Worm (Caenorhabditis elegans): ENCODE data around the gene far-6.

DNA sequence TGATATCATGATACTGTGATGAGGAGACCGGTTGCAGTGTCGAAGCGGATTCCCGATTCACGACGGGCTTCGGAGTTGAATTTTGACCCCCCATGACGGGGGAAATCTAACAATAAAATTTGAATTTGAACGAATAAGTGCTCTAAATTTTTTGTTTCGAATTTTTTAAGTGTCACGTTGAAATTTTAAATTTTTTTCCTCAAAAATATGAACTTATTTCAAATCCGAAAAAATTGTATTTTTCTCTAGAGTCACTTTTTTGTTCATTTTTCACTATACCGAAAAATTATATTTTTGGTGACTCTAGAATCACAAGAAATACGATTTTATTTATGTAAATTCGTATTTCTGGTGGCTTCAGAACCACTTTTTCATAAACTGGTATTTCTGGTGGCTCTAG lies 30.3 kb downstream of the far-6 start, which contains the start of gene W02A2.8:
- TF ChIP-seq unc-62 (GFP tag; optimal IDR thresholded peaks at IDR 0.05), result no peak
- TF ChIP-seq fos-1 (tag; optimal IDR thresholded peaks at IDR 0.05), result no peak
- no peak for TF ChIP-seq Y55F3AM.14 (GFP tag; optimal IDR thresholded peaks at IDR 0.05)
- TF ChIP-seq unc-55 (GFP tag; optimal IDR thresholded peaks at IDR 0.05), result no peak
- no peak for TF ChIP-seq crh-2 (tag; optimal IDR thresholded peaks at IDR 0.05)
- TF ChIP-seq ztf-4 (tag; optimal IDR thresholded peaks at IDR 0.05), result no peak
- TF ChIP-seq alr-1 (tag; optimal IDR thresholded peaks at IDR 0.05), result no peak
- TF ChIP-seq nhr-12 (tag; optimal IDR thresholded peaks at IDR 0.05), result no peak
